Fruit fly (Drosophila melanogaster) S2 (cell line): ENCODE results near the gene CG8478.
A peak's percentile ranks its signal among the peaks of the same experiment; 100 is the strongest.

ENCODE experiments used
- CG8478 ChIP-seq: fragments of >200 bp; optimal IDR thresholded peaks from 2 replicates; lab custom pipeline; 2018
- CTCF ChIP-seq, 2 experiments: fragments of >200 bp; optimal IDR thresholded peaks; 2 replicates each; lab custom pipeline; 2018

CG8478 gene

DNA sequence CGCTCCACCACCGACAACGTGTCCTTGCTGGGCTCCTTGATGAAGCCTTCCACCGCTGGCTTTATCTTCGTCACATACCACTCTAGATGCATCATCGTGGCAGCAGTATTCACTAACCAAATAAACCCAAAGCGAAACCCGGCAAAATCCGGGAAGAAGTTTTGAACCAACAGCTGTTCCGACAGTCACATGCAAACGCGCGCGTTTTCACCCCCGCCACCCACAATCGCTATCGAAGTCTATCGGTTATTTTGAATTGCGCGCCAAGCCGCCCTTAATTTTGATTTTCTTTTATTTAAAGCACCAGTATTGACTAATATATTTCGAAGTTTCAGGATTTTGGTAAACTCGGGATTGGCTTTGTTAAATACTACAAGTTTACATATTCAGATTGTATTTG is 9.0 kb upstream of the CG8478 start, which contains the start of gene Tti1:
TSS of gene Tti1 (minus strand) at position 200 of the 400 bp plus-strand sequence.
- TF ChIP-seq CTCF (optimal IDR thresholded peaks at IDR 0.05; lab: Kevin White, UChicago) (no peak), CG8478 (lab: Kevin White, UChicago) (no peak)

DNA sequence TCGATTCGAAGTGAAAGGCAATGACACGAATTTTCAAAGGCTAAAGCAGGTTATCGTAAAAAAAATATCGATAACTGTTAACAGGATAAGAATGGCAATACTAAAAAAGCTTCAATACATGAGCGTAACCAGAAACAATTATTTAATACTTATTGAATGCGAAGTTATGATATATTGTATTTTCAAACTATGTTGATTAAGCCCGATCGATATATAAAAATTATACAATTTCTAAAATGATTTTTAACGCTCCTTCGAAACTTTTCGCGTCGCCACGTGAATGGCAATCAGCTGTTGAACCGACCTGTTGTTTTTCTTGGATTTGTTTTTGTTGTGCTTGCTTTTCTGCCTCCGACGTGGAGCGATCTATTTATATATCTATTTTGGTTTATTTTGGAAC is 7.3 kb upstream of the CG8478 start, which contains the start of the genes Alg12 and Rpt3R:
TSS of gene Alg12 (plus strand) at position 305 of the 400 bp plus-strand sequence.
TSS of gene Rpt3R (minus strand) at position 324 of the 400 bp plus-strand sequence.
- TF ChIP-seq CG8478 (lab: Kevin White, UChicago), result no peak
- no peak for TF ChIP-seq CTCF (optimal IDR thresholded peaks at IDR 0.05; lab: Kevin White, UChicago)

DNA sequence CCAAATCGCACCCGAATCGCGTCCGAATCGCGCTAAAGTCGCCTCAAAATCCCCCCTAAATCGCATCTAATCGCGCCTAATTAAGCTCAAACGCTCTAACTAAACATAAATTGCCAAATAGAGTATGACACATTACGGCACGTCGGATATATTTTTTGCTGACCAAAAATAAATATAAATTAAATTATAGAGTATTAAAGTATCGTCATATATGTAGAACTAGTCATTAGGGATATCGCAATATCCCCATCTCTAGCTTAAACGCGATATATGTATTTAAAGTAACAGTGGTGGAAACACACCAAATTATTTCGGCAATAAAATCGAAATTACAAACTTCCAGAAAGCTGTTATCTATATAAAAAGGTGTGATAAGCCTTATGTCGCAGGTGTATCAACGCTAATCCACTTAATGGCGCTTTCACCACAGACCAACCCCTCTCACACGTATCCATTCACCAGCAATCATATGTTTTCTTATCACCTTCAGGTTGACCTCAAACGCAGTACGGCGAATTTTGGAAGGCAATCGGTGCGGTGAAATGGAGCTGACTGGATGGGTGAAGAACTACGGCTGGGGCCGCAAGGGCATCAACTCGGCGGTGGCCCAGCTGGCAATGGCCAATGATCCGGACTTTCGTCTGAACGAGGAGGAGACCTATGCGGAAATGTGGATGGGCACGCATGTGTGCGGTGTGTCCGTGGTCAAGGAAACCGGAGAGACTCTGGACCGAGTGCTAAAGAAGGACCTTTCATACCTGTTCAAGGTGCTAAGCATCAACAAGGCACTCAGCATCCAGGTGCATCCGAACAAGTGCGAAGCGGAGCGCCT is 3.9 kb upstream of the CG8478 start, which contains the start of gene Mpi:
TSS of gene Mpi (plus strand) at position 263 of the 832 bp plus-strand sequence.
- TF ChIP-seq CTCF (optimal IDR thresholded peaks at IDR 0.05; lab: Kevin White, UChicago) (no peak), CG8478 (lab: Kevin White, UChicago) (no peak)

DNA sequence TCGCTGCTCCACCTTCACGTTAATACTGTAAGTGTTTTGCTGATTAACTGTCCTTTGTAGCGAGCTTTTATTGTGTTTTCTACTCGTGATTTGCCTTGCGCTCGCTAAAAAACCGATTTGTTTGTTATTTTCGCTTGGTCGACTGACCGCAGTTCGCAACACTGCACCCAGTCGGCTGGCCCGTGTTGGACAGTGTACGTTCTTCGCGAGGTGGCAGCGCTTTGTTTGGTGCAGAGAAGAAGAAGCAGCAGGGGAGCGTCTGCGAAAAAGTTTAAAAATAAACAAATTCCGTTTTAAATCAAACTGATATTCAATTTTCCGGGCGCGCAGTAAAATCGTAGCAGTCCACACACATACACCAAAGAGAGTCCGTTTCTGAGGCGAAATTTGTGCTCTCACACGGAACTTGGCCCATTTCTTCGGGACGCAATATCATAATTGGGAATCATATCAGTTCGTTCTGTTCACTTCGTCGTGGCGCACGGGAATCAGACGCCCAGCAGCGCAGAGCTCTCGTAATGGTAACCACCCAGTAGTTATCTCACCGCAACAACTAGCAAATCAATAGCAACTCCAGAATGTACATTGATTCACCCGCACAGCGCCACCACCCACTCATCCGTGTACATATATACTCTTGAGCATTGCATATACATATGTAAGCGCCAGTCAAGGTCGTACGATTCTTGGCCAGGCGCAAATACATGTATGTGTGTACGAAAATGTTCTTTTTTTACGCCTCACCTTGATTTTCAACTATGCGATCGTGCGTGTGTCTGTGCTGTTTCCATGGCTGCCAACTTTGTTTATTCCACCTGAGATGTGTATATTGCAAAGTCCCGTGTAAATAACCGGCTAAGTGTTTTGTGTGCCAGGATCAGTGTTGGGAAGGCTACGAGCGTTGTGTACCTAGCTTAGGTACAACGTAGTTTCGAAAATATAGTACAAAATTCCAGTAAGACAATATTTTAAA is 4.5 kb downstream of the CG8478 start, which contains the start of gene Naa80:
TSS of gene Naa80 (plus strand) at position 215 of the 973 bp plus-strand sequence.
- peak in 1 of 2 experiments; percentile 16 for TF ChIP-seq CTCF (optimal IDR thresholded peaks at IDR 0.05; lab: Kevin White, UChicago)
- TF ChIP-seq CG8478 (lab: Kevin White, UChicago), result no peak

DNA sequence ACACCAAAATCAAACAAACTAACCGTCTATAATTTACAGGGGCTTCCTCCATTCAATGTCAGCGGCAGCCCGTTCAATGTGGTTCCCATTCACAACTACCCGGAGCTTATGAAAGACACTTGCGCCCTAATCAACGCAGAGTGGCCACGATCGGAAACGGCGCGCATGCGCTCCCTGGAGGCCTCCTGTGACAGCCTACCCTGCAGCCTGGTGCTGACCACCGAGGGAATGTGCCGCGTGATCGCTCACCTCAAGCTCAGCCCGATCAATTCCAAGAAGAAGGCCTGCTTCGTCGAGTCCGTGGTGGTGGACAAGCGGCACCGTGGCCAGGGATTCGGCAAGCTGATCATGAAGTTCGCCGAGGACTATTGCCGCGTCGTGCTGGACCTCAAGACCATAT is 5.4 kb downstream of the CG8478 start, which contains the start of gene MED6:
TSS of gene MED6 (minus strand) at position 101 of the 400 bp plus-strand sequence.
- TF ChIP-seq CTCF (optimal IDR thresholded peaks at IDR 0.05; lab: Kevin White, UChicago), result no peak
- no peak for TF ChIP-seq CG8478 (lab: Kevin White, UChicago)

DNA sequence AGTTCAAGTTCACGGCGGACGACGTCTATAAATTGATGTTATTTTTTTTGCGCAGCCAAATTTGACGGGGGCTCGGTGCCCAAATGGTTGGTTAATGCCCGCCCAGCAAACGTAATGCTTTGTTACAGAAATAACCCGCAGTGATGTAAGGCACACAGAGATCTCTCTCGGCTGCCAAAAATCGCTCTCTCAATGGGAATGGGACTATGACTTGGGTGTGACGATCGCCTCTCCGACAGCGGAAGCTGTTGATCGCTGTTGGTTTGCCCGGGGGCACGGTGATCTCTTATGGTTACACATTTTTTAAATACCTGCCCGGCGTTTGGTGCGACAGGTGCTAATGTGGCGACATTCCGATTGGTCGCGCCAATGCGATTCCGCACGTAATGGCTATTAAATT is 6.7 kb downstream of the CG8478 start:
- TF ChIP-seq CTCF (optimal IDR thresholded peaks at IDR 0.05; lab: Kevin White, UChicago), result no peak
- TF ChIP-seq CG8478 (lab: Kevin White, UChicago), result no peak

DNA sequence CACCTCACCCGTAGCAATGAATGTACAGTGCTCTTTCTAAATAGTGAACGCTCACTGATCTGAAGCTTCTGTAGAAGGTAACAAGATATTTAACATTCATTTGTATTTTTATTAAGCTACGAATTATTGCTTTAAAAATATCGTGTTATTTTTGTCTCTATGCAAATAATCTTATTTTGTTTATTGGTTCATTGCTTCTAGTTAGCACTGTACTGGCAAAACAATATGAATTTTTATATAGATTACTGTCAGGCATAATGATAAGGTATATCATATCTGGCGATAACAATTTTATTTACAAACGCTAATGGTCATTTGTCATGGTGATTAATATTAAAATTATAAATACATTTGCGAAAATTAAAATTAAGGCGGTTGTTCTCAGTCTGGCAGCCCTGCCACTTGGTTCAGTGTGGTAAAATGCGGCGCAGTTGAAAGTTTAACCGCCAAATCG is 8.1 kb downstream of the CG8478 start, which contains the start of gene CG9471:
TSS of gene CG9471 (minus strand) at position 24 of the 454 bp plus-strand sequence.
- TF ChIP-seq CTCF (optimal IDR thresholded peaks at IDR 0.05; lab: Kevin White, UChicago) (no peak), CG8478 (lab: Kevin White, UChicago) (no peak)

DNA sequence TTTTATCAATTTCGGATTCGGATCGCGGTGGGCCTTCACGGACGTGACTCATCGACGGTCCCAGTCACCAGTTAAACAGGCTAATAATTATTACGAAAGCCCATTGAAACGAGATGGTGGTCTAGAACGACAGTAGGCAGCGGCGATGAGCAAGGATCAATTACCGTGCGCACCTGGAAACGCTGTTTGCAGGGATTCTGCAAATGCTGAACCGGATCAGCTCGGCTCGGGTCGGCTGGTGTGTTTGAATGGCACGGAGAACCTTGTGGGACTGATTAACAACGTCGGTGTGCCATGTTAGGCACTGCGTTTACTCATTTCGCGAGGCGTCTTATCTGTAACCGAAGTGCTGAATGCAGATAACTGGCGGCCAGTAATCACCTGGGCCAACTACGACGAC is 10.7 kb downstream of the CG8478 start, which contains the start of gene Whamy:
TSS of gene Whamy (minus strand) at position 273 of the 400 bp plus-strand sequence.
- no peak for TF ChIP-seq CTCF (optimal IDR thresholded peaks at IDR 0.05; lab: Kevin White, UChicago)
- TF ChIP-seq CG8478 (lab: Kevin White, UChicago), result no peak

DNA sequence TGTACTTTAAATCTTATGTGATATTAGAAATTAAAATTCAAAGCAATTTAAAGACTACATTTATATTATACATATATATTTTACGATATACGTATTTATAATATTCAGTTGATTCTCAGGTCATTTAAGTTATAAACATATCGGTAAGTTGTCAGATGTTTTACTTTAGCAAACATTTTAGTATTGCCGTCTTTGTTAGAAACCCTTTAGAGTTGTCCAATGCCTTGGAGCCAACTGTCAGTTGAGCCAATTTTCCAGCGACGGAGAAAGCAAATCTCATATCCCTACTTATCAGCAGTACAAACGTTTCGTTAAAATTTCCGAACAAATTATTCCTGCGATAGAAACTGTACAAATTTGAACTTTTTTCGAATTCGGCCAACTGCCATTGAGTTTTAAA is 11.4 kb downstream of the CG8478 start, which contains the start of gene topi:
TSS of gene topi (plus strand) at position 301 of the 400 bp plus-strand sequence.
- TF ChIP-seq CTCF (optimal IDR thresholded peaks at IDR 0.05; lab: Kevin White, UChicago) (no peak), CG8478 (lab: Kevin White, UChicago) (no peak)

DNA sequence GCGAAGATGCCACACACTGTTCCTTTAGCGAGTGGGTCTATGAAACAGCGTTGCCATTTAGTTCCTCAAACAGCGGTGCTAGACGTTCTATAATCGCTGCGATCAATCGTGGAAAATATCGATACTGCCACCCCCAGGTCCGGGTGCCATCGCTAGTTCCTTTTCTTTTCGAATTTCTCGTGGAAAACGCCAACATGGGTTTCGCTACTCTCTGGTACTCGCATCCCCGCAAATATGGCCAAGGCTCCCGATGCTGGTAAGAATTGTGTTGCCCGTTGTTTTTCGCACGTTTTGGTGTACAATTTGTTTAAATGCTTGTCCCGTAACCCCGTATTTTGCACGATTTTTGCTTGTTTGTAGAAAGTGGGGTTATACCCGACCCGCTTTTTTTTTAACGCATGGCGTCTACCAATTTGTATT is 14.5 kb downstream of the CG8478 start, which contains the start of gene RpS29:
TSS of gene RpS29 (plus strand) at position 102 of the 420 bp plus-strand sequence.
- peak; percentile 60 to 70 for TF ChIP-seq CTCF (optimal IDR thresholded peaks at IDR 0.05; lab: Kevin White, UChicago)
- TF ChIP-seq CG8478 (lab: Kevin White, UChicago), result no peak

DNA sequence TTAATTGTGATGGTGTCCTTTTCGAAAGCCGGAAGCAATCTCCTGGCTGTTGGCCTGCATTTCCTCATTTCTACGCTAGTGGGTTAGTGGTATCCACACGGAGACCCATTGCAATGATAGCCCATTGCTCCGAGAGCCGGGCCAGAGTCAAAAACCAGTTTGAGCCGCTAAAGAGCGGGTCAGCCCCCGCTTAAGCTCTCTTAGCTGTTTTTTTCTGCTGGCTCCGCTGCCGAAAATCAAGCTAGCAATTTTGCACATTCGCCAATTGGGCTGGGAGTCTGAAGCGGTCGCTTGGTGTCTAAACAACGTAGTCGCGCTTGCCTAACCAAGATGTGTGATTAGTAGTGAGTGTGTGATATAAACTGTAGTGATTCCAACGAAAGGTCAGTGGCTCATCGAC is 16.3 kb downstream of the CG8478 start, which contains the start of gene CG12947:
TSS of gene CG12947 (plus strand) at position 301 of the 400 bp plus-strand sequence.
- no peak for TF ChIP-seq CG8478 (lab: Kevin White, UChicago)
- no peak for TF ChIP-seq CTCF (optimal IDR thresholded peaks at IDR 0.05; lab: Kevin White, UChicago)

DNA sequence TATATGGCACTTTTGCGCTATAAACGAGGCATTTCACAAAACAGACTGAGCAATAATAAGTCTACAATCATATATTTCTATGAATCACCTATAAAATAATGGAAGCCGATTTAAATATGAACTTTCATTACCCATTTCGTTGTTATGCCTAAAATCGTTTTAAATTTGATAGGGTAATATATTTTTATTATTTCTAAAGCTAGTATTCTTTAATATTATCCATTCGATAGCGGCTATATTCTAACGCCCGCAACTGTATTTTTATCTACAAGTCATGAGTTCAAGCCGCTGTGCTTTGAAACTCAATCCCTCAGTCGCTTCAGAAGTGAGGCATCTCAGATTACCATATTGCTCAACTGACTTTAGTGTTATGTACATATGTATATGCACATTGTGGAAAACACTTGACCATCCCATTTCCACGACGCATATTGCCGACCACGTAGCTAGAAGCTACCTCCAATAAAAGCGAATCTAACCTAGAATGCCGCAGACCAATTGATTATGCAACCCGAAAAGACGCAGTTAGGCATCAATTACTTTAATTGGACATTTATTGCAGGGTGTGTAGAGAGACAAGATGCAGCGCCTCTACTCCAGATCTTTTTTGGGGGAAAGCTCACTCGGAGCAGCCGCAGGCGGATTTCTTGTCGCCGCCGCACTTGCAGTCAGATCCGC is 19.9 kb downstream of the CG8478 start:
- no peak for TF ChIP-seq CTCF (optimal IDR thresholded peaks at IDR 0.05; lab: Kevin White, UChicago)
- TF ChIP-seq CG8478 (lab: Kevin White, UChicago), result no peak
